Worm (Caenorhabditis elegans) whole organism, mixed stage, embryonic: Measurements from ENCODE around the gene F01D4.5.

Experiments used
- M03D4.4 ChIP-seq: sonication (generic microtip); optimal IDR thresholded peaks from 2 replicates; lab custom pipeline; 2017; ENCODE audit warnings: mild to moderate bottlenecking, missing genetic modification characterization, missing compliant biosample characterization
- bed-3 ChIP-seq: fragments of 200-800 bp; sonication (Bioruptor generic); optimal IDR thresholded peaks from 3 replicates; lab custom pipeline; 2018; ENCODE audit warnings: mild to moderate bottlenecking, missing genetic modification characterization, moderate library complexity, missing compliant biosample characterization
- blmp-1 ChIP-seq: fragments of 150-350 bp; optimal IDR thresholded peaks from 2 replicates; lab custom pipeline; 2014; ENCODE audit warnings: missing biosample characterization, missing genetic modification characterization
- ceh-39 ChIP-seq: fragments of 150-350 bp; optimal IDR thresholded peaks from 2 replicates; lab custom pipeline; 2014; ENCODE audit warnings: missing biosample characterization, missing genetic modification characterization
- ceh-43 ChIP-seq: fragments of 200-800 bp; sonication (Bioruptor generic); optimal IDR thresholded peaks from 2 replicates; lab custom pipeline; 2018; ENCODE audit warnings: mild to moderate bottlenecking, missing genetic modification characterization, moderate library complexity, missing compliant biosample characterization
- ceh-83 ChIP-seq: fragments of 200-800 bp; sonication (Bioruptor generic); optimal IDR thresholded peaks from 2 replicates; lab custom pipeline; 2018; ENCODE audit warnings: mild to moderate bottlenecking, missing genetic modification characterization, missing compliant biosample characterization
- cnd-1 ChIP-seq: fragments of 200-800 bp; sonication (Bioruptor generic); optimal IDR thresholded peaks from 2 replicates; lab custom pipeline; 2018; ENCODE audit warnings: mild to moderate bottlenecking, missing genetic modification characterization, missing compliant biosample characterization
- elt-1 ChIP-seq: sonication (generic microtip); optimal IDR thresholded peaks from 2 replicates; lab custom pipeline; 2017; ENCODE audit warnings: missing genetic modification characterization, mild to moderate bottlenecking, missing compliant biosample characterization, antibody characterized with exemption, moderate library complexity, borderline replicate concordance; ENCODE audit not compliant: insufficient read depth
- elt-3 ChIP-seq: fragments of 150-350 bp; optimal IDR thresholded peaks from 2 replicates; lab custom pipeline; 2014; ENCODE audit warnings: missing biosample characterization, missing genetic modification characterization
- flh-1 ChIP-seq: fragments of 200-800 bp; sonication (Bioruptor generic); optimal IDR thresholded peaks from 2 replicates; lab custom pipeline; 2018; ENCODE audit warnings: mild to moderate bottlenecking, missing genetic modification characterization, moderate library complexity, missing compliant biosample characterization
- ham-2 ChIP-seq: fragments of 200-800 bp; sonication (Bioruptor generic); optimal IDR thresholded peaks from 2 replicates; lab custom pipeline; 2018; ENCODE audit warnings: mild to moderate bottlenecking, missing genetic modification characterization, missing compliant biosample characterization
- hlh-1 ChIP-seq: fragments of 150-350 bp; optimal IDR thresholded peaks from 2 replicates; lab custom pipeline; 2014; ENCODE audit warnings: missing biosample characterization, missing genetic modification reagents, missing genetic modification characterization
- lin-13 ChIP-seq: fragments of 150-350 bp; optimal IDR thresholded peaks from 2 replicates; lab custom pipeline; 2014; ENCODE audit warnings: missing biosample characterization, missing genetic modification characterization
- lin-32 ChIP-seq: fragments of 200-800 bp; sonication (Bioruptor generic); optimal IDR thresholded peaks from 2 replicates; lab custom pipeline; 2018; ENCODE audit warnings: mild to moderate bottlenecking, missing genetic modification characterization, missing compliant biosample characterization
- lsy-2 ChIP-seq: fragments of 150-350 bp; optimal IDR thresholded peaks from 2 replicates; lab custom pipeline; 2014; ENCODE audit warnings: missing biosample characterization, missing genetic modification characterization
- mab-5 ChIP-seq: fragments of 150-350 bp; optimal IDR thresholded peaks from 2 replicates; lab custom pipeline; 2014; ENCODE audit warnings: missing biosample characterization, missing genetic modification characterization
- mep-1 ChIP-seq: fragments of 150-350 bp; optimal IDR thresholded peaks from 2 replicates; lab custom pipeline; 2017; ENCODE audit warnings: missing biosample characterization, missing genetic modification reagents, missing genetic modification characterization, inconsistent platforms
- mls-2 ChIP-seq: sonication (generic microtip); optimal IDR thresholded peaks from 2 replicates; lab custom pipeline; 2016; ENCODE audit warnings: mild to moderate bottlenecking, missing genetic modification characterization, moderate library complexity, missing compliant biosample characterization
- nhr-12 ChIP-seq: fragments of 150-350 bp; optimal IDR thresholded peaks from 2 replicates; lab custom pipeline; 2014; ENCODE audit warnings: missing biosample characterization, missing genetic modification characterization
- nhr-2 ChIP-seq: fragments of 150-350 bp; optimal IDR thresholded peaks from 2 replicates; lab custom pipeline; 2014; ENCODE audit warnings: missing biosample characterization, missing genetic modification characterization
- nhr-237 ChIP-seq: fragments of 150-350 bp; optimal IDR thresholded peaks from 2 replicates; lab custom pipeline; 2014; ENCODE audit warnings: missing biosample characterization, missing genetic modification characterization
- nhr-28 ChIP-seq: fragments of 150-350 bp; optimal IDR thresholded peaks from 2 replicates; lab custom pipeline; 2014; ENCODE audit warnings: missing biosample characterization, missing genetic modification characterization
- nhr-76 ChIP-seq: sonication (generic microtip); optimal IDR thresholded peaks from 2 replicates; lab custom pipeline; 2017; ENCODE audit warnings: missing biosample characterization, missing genetic modification characterization
- pha-4 ChIP-seq: fragments of 150-350 bp; optimal IDR thresholded peaks from 2 replicates; lab custom pipeline; 2018; ENCODE audit warnings: missing biosample characterization, missing genetic modification reagents, missing genetic modification characterization
- sem-2 ChIP-seq: fragments of 200-800 bp; sonication (Bioruptor generic); optimal IDR thresholded peaks from 2 replicates; lab custom pipeline; 2018; ENCODE audit warnings: mild to moderate bottlenecking, missing genetic modification characterization, missing compliant biosample characterization
- snpc-4 ChIP-seq: fragments of 150-350 bp; optimal IDR thresholded peaks from 2 replicates; lab custom pipeline; 2014; ENCODE audit warnings: missing biosample characterization, missing genetic modification characterization
- sptf-1 ChIP-seq: sonication (generic microtip); optimal IDR thresholded peaks from 2 replicates; lab custom pipeline; 2017; ENCODE audit warnings: mild to moderate bottlenecking, missing genetic modification characterization, moderate library complexity, missing compliant biosample characterization
- tbx-8 ChIP-seq: fragments of 200-800 bp; sonication (Bioruptor generic); optimal IDR thresholded peaks from 2 replicates; lab custom pipeline; 2018; ENCODE audit warnings: mild to moderate bottlenecking, missing genetic modification characterization, moderate library complexity, missing compliant biosample characterization
- unc-39 ChIP-seq: fragments of 150-350 bp; optimal IDR thresholded peaks from 2 replicates; lab custom pipeline; 2014; ENCODE audit warnings: missing biosample characterization, missing genetic modification characterization
- zip-8 ChIP-seq: fragments of 150-350 bp; optimal IDR thresholded peaks from 2 replicates; lab custom pipeline; 2014; ENCODE audit warnings: missing biosample characterization, missing genetic modification characterization
- ztf-11 ChIP-seq: fragments of 150-350 bp; optimal IDR thresholded peaks from 2 replicates; lab custom pipeline; 2014; ENCODE audit warnings: missing biosample characterization, missing genetic modification characterization

The F01D4.5 gene

DNA sequence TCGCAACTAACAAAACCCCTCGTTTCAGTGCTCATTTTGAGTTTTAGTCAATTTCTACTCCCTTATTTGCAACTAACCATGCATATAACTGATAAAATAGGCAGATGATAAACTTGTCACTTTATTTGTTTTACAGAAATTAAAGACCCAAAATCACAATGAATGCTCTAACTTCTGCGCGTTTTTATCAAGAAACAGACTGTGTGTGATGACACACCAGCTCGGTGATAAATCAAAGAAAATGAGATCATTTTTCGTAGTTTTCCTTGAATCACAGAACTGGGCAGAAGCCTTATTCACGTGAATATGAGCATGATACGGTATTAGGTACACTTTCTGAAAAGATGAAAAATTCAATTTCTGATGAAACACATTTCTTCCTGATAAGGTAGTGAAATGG is 20.3 kb downstream of the F01D4.5 start:
- TF ChIP-seq unc-39 (tag; lab: Kevin White, UChicago) (no peak), blmp-1 (tag; lab: Kevin White, UChicago) (no peak), bed-3 (GFP tag; lab: Kevin White, UChicago) (no peak), pha-4 (tag; lab: Kevin White, UChicago) (no peak), snpc-4 (no peak), mep-1 (tag; lab: Kevin White, UChicago) (no peak), sptf-1 (tag; lab: Kevin White, UChicago) (no peak), flh-1 (GFP tag; lab: Kevin White, UChicago) (no peak), mls-2 (tag; lab: Kevin White, UChicago) (no peak), sem-2 (GFP tag; lab: Kevin White, UChicago) (no peak), ceh-39 (tag; lab: Kevin White, UChicago) (no peak), hlh-1 (tag; lab: Kevin White, UChicago) (no peak), nhr-28 (no peak), cnd-1 (tag; lab: Kevin White, UChicago) (no peak), nhr-76 (tag; lab: Kevin White, UChicago) (no peak), M03D4.4 (tag; lab: Kevin White, UChicago) (no peak), elt-3 (tag; lab: Kevin White, UChicago) (no peak), ham-2 (GFP tag; lab: Kevin White, UChicago) (no peak), nhr-237 (no peak)

DNA sequence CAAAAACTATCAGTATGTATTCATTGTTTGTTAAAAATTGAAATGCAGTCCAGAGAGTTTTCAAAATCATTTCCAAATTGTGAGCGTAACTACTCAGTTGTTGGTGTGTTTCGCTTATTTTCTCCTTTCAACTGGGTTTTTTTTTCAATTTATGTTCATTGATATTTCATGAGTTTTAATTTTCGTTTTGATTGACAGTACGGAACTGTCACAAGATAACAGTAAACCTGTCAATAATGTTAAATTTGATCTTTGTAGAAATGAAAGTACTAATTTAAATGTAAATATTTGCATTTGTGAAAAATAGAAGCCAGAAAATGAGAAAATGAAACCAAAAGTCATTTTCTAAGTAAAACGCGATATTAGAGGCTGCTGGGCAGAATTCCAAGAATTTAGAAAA is 20.8 kb downstream of the F01D4.5 start:
- TF ChIP-seq M03D4.4 (tag; lab: Kevin White, UChicago) (no peak), ham-2 (GFP tag; lab: Kevin White, UChicago) (no peak), elt-3 (tag; lab: Kevin White, UChicago) (no peak), unc-39 (tag; lab: Kevin White, UChicago) (no peak), sem-2 (GFP tag; lab: Kevin White, UChicago) (no peak), nhr-2 (tag; lab: Kevin White, UChicago) (no peak), flh-1 (GFP tag; lab: Kevin White, UChicago) (no peak), ceh-39 (tag; lab: Kevin White, UChicago) (no peak), lin-32 (no peak), mls-2 (tag; lab: Kevin White, UChicago) (no peak), lsy-2 (no peak), ceh-83 (GFP tag; lab: Kevin White, UChicago) (no peak), nhr-237 (no peak), blmp-1 (tag; lab: Kevin White, UChicago) (no peak), zip-8 (no peak), mep-1 (tag; lab: Kevin White, UChicago) (no peak), nhr-76 (tag; lab: Kevin White, UChicago) (no peak), ztf-11 (no peak), elt-1 (tag; lab: Kevin White, UChicago) (no peak), mab-5 (no peak)

DNA sequence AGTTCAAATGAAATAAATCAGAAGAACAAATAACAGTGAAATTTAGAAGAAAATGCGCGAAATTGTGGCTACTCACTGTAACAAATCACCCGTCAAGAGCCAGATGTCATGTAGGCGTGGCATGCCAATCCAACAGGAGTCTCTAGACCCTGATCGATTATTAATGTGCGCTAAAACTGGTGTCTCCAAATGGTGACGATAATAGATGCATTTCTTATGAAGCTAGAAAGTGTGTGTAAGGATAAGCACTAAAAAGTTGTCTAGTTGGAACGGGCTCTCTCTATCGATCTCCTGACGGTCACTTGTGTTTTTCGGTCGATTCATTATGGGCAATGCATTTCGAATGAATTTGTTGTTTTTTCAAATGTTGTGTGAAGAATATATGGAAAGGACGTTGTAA is 21.7 kb downstream of the F01D4.5 start, which contains the start of gene mec-3:
Gene mec-3, minus strand, starts transcription at position 101 of the 400 bp plus-strand sequence.
- no peak for TF ChIP-seq nhr-12 (tag; lab: Kevin White, UChicago)
- no peak for TF ChIP-seq ceh-39 (tag; lab: Kevin White, UChicago)
- TF ChIP-seq snpc-4 = no peak
- TF ChIP-seq nhr-28 = no peak
- TF ChIP-seq ceh-43 (GFP tag; lab: Kevin White, UChicago) = no peak
- no peak for TF ChIP-seq ztf-11
- no peak for TF ChIP-seq elt-3 (tag; lab: Kevin White, UChicago)
- no peak for TF ChIP-seq cnd-1 (tag; lab: Kevin White, UChicago)

DNA sequence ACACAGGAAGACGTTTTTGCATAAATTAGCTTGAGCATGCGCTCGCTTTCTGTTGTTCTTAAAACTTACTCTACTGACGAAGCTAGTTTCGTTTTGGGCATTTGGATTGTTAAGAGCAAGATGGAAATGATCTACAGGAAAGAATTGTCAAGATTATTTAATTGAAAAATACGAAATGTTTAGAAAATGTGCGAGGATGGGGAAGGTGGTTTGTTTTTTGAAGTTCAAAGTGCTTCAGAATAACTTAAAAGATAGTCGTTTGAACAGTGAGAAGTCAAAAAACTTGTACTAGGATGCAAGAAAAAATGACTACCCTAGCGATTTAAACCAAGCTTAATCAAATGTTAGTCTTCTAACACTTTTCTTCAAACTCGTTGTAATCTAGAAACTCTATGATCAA is 26.3 kb downstream of the F01D4.5 start, which contains the start of gene srb-17:
Gene srb-17, minus strand, starts transcription at position 101 of the 400 bp plus-strand sequence.
- TF ChIP-seq ceh-39 (tag; lab: Kevin White, UChicago) = no peak
- no peak for TF ChIP-seq flh-1 (GFP tag; lab: Kevin White, UChicago)
- no peak for TF ChIP-seq cnd-1 (tag; lab: Kevin White, UChicago)
- TF ChIP-seq lin-13 (tag; lab: Kevin White, UChicago) = no peak
- no peak for TF ChIP-seq ztf-11
- TF ChIP-seq mab-5 = no peak
- no peak for TF ChIP-seq nhr-12 (tag; lab: Kevin White, UChicago)
- TF ChIP-seq mls-2 (tag; lab: Kevin White, UChicago) = no peak
- no peak for TF ChIP-seq lin-32
- no peak for TF ChIP-seq tbx-8 (GFP tag; lab: Kevin White, UChicago)
- TF ChIP-seq bed-3 (GFP tag; lab: Kevin White, UChicago) = no peak
- TF ChIP-seq zip-8 = no peak
- TF ChIP-seq sptf-1 (tag; lab: Kevin White, UChicago) = no peak
- TF ChIP-seq sem-2 (GFP tag; lab: Kevin White, UChicago) = no peak
